Fruit fly (Drosophila melanogaster): ENCODE results near the gene CG42394.
A peak's percentile ranks its signal among the peaks of the same experiment; 100 is the strongest.

CG42394 gene

DNA sequence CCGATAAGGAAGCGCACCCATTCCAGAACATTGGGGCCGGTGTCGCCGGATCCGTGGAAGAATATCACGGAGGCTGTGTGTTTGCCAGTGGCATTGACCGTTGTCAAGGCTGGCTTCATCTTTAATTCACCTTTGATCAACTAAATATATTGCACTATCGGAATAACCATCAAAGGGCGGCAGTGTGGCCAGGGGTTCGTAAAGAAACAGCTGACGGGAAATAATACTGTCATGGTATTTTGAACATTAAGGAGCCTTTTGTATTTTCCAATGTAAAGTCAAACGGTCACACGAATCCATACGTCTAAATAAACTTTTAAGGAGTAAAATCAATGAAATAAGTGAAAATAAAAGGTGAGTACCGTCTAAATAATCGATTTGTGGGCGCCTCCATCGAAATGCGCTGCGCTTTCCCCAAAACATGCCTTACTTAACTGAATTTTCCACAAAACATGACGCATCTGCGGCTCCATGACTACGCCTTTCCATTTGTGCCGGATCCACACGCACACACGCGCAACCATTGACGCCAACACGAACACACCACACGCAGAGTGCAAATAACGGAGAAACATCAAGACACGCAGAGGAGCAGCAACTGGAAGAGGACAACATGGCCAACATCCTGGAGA is 4.7 kb downstream of the CG42394 start, which contains the start of the genes CG6567 and CG4511 (continued):
- TF ChIP-seq CG10565 (GFP tag; optimal IDR thresholded peaks at IDR 0.05), result no peak
- no peak for TF ChIP-seq CG17328 (GFP tag; IDR thresholded peaks at IDR 0.05)
- no peak for TF ChIP-seq TFAM (GFP tag; optimal IDR thresholded peaks at IDR 0.05)
- TF ChIP-seq Hmr (GFP tag; optimal IDR thresholded peaks at IDR 0.05), result no peak
- peak; percentile 26 for TF ChIP-seq Dp (GFP tag; optimal IDR thresholded peaks at IDR 0.05)
- TF ChIP-seq odd (GFP tag; optimal IDR thresholded peaks at IDR 0.05), result no peak
- TF ChIP-seq sens (GFP tag), result peak; percentile 79
- peak; percentile 35; the same call in 1 of the 3 replicates for TF ChIP-seq knrl (GFP tag; IDR thresholded peaks at IDR 0.05; ENCODE audit: partially characterized antibody)
- no peak for TF ChIP-seq CG34224 (GFP tag; IDR thresholded peaks at IDR 0.05; ENCODE audit: partially characterized antibody)
- TF ChIP-seq sim (GFP tag; IDR thresholded peaks at IDR 0.05), result no peak
- peak; percentile 80 for TF ChIP-seq pzg (GFP tag; optimal IDR thresholded peaks at IDR 0.05)
- no peak for TF ChIP-seq CG10979 (tag; optimal IDR thresholded peaks at IDR 0.05)
- no peak for TF ChIP-seq Hr51 (GFP tag; optimal IDR thresholded peaks at IDR 0.05)
- TF ChIP-seq E2f2 (GFP tag; IDR thresholded peaks at IDR 0.05), result peak; percentile 32
- no peak for TF ChIP-seq CG8359 (GFP tag; optimal IDR thresholded peaks at IDR 0.05; ENCODE audit: borderline replicate concordance)
- no peak for TF ChIP-seq CG5953 (GFP tag; IDR thresholded peaks at IDR 0.05)
- no peak for TF ChIP-seq unc-4 (GFP tag; IDR thresholded peaks at IDR 0.05; ENCODE audit: partially characterized antibody)
- no peak for TF ChIP-seq CG6854 (GFP tag; optimal IDR thresholded peaks at IDR 0.05)
- TF ChIP-seq chif (GFP tag; optimal IDR thresholded peaks at IDR 0.05), result no peak
- 0 out of 4 replicates have a peak, but pooled peaks have one; percentile 35 for TF ChIP-seq Dll (GFP tag; IDR thresholded peaks at IDR 0.05; ENCODE audit: partially characterized antibody)
- no peak for TF ChIP-seq usp (GFP tag; optimal IDR thresholded peaks at IDR 0.05)
- TF ChIP-seq gem (tag; optimal IDR thresholded peaks at IDR 0.05), result no peak
- TF ChIP-seq sr (GFP tag; IDR thresholded peaks at IDR 0.05), result no peak; the same call in 2 of the 3 replicates
- no peak for TF ChIP-seq Ada2b (GFP tag; IDR thresholded peaks at IDR 0.05)
- TF ChIP-seq CG1024 (GFP tag; IDR thresholded peaks at IDR 0.05), result no peak
- no peak for TF ChIP-seq maf-S (GFP tag; optimal IDR thresholded peaks at IDR 0.05)
- no peak for TF ChIP-seq stc (GFP tag; IDR thresholded peaks at IDR 0.05)
- no peak for TF ChIP-seq fd102C (GFP tag; optimal IDR thresholded peaks at IDR 0.05)
- no peak for TF ChIP-seq zfh2 (GFP tag; optimal IDR thresholded peaks at IDR 0.05)
- no peak for TF ChIP-seq h (optimal IDR thresholded peaks at IDR 0.05)
- no peak for TF ChIP-seq CG8765 (GFP tag; IDR thresholded peaks at IDR 0.05)
- peak; percentile 95 for TF ChIP-seq MBD-R2 (GFP tag; IDR thresholded peaks at IDR 0.05)
- no peak for TF ChIP-seq ham (GFP tag; IDR thresholded peaks at IDR 0.05)
- no peak for TF ChIP-seq Eip74EF (GFP tag; optimal IDR thresholded peaks at IDR 0.05)
- no peak for TF ChIP-seq gsb-n (tag; optimal IDR thresholded peaks at IDR 0.05)
- TF ChIP-seq tgo (GFP tag; IDR thresholded peaks at IDR 0.05), result no peak
- no peak for TF ChIP-seq CG11456 (GFP tag; IDR thresholded peaks at IDR 0.05)
- peak; percentile 7 for TF ChIP-seq CG2116 (GFP tag; optimal IDR thresholded peaks at IDR 0.05)
- TF ChIP-seq BtbVII (GFP tag; optimal IDR thresholded peaks at IDR 0.05), result no peak
- no peak for TF ChIP-seq Asciz (GFP tag; optimal IDR thresholded peaks at IDR 0.05)
- TF ChIP-seq tap (tag; optimal IDR thresholded peaks at IDR 0.05), result no peak
- peak; percentile 80 for TF ChIP-seq Med (GFP tag)
- TF ChIP-seq CG8944 (GFP tag; optimal IDR thresholded peaks at IDR 0.05), result no peak
- no peak for TF ChIP-seq lov (optimal IDR thresholded peaks at IDR 0.05)
- TF ChIP-seq lov (GFP tag; IDR thresholded peaks at IDR 0.05), result no peak
- TF ChIP-seq CG34376 (GFP tag; optimal IDR thresholded peaks at IDR 0.05), result peak; percentile 6
- TF ChIP-seq cato (GFP tag; optimal IDR thresholded peaks at IDR 0.05; ENCODE audit: borderline replicate concordance), result no peak
- TF ChIP-seq CG12391 (tag; optimal IDR thresholded peaks at IDR 0.05), result no peak
- TF ChIP-seq CG2875 (GFP tag; optimal IDR thresholded peaks at IDR 0.05), result no peak
- TF ChIP-seq CG4617 (GFP tag; optimal IDR thresholded peaks at IDR 0.05; ENCODE audit: borderline replicate concordance), result peak; percentile 72

All from whole organism, embryonic.